Worm (Caenorhabditis elegans): ENCODE results near the gene F58D12.1.

DNA sequence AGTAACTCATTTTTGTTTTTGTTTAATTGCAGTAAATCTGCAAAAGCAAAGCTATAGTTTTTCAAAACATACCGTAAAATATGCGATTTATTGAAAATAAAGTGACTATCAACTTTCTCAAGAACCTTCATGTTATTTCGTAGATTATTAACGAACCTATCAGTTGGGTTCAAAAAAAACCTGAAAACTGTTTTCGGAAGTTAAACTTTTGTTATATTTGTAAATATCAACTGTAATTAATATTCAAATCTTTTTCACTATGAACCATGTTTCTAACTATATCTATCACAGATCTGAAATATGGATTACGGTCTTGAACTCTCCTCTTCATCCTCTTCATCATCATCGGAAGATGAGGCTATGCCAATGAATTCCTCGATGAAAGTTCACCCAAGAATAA, 38.7 kb downstream of the F58D12.1 start, which contains the start of gene D1086.19:
- no peak for TF ChIP-seq flt-1 (GFP tag; IDR thresholded peaks at IDR 0.05)
- no peak for TF ChIP-seq cog-1 (tag; optimal IDR thresholded peaks at IDR 0.05)
- TF ChIP-seq ref-1 (GFP tag; conservative IDR thresholded peaks at IDR 0.05) = no peak
- no peak for TF ChIP-seq T22C8.4 (GFP tag; IDR thresholded peaks at IDR 0.05)
- no peak for TF ChIP-seq med-1 (GFP tag; optimal IDR thresholded peaks at IDR 0.05; ENCODE audit: insufficient read depth)
- TF ChIP-seq ztf-29 (GFP tag; IDR thresholded peaks at IDR 0.05) = no peak
- no peak for TF ChIP-seq tab-1 (GFP tag; IDR thresholded peaks at IDR 0.05)
